Worm (Caenorhabditis elegans) whole organism, L2 larva: Measurements from ENCODE around the gene str-94.

ENCODE experiments used
- F13H6.1 ChIP-seq: sonication (generic microtip); optimal IDR thresholded peaks from 2 replicates; lab custom pipeline; 2016; ENCODE audit warnings: missing genetic modification characterization, missing compliant biosample characterization
- R02D3.7 ChIP-seq: fragments of 150-350 bp; optimal IDR thresholded peaks from 2 replicates; lab custom pipeline; 2014; ENCODE audit warnings: missing biosample characterization, missing genetic modification characterization
- ZK546.5 ChIP-seq: sonication (generic microtip); optimal IDR thresholded peaks from 2 replicates; lab custom pipeline; 2017; ENCODE audit warnings: missing biosample characterization, missing genetic modification characterization
- alr-1 ChIP-seq: fragments of 150-350 bp; optimal IDR thresholded peaks from 2 replicates; lab custom pipeline; 2014; ENCODE audit warnings: missing biosample characterization, missing genetic modification characterization
- aly-2 ChIP-seq: fragments of 150-350 bp; optimal IDR thresholded peaks from 2 replicates; lab custom pipeline; 2014; ENCODE audit warnings: missing biosample characterization, missing genetic modification characterization
- ama-1 ChIP-seq: fragments of 150-350 bp; optimal IDR thresholded peaks from 2 replicates; lab custom pipeline; 2018; ENCODE audit warnings: inconsistent platforms
- blmp-1 ChIP-seq: sonication (generic microtip); optimal IDR thresholded peaks from 2 replicates; lab custom pipeline; 2017; ENCODE audit warnings: missing genetic modification characterization, mild to moderate bottlenecking, missing compliant biosample characterization, antibody characterized with exemption, moderate library complexity; ENCODE audit not compliant: insufficient read depth
- ceh-16 ChIP-seq: fragments of 150-350 bp; optimal IDR thresholded peaks from 2 replicates; lab custom pipeline; 2014; ENCODE audit warnings: missing biosample characterization, missing genetic modification characterization
- dmd-4 ChIP-seq: sonication (generic microtip); optimal IDR thresholded peaks from 2 replicates; lab custom pipeline; 2017; ENCODE audit warnings: missing biosample characterization, missing genetic modification characterization
- egl-27 ChIP-seq: sonication (generic microtip); optimal IDR thresholded peaks from 3 replicates; lab custom pipeline; 2017; ENCODE audit warnings: missing biosample characterization, missing genetic modification reagents, missing genetic modification characterization
- elt-1 ChIP-seq: fragments of 150-350 bp; optimal IDR thresholded peaks from 2 replicates; lab custom pipeline; 2014; ENCODE audit warnings: missing biosample characterization, missing genetic modification characterization
- elt-3 ChIP-seq: sonication (generic microtip); optimal IDR thresholded peaks from 2 replicates; lab custom pipeline; 2017; ENCODE audit warnings: missing biosample characterization, missing genetic modification characterization
- fos-1 ChIP-seq: fragments of 150-350 bp; optimal IDR thresholded peaks from 2 replicates; lab custom pipeline; 2014; ENCODE audit warnings: missing biosample characterization, missing genetic modification characterization
- gmeb-1 ChIP-seq: fragments of 150-350 bp; optimal IDR thresholded peaks from 2 replicates; lab custom pipeline; 2014; ENCODE audit warnings: missing biosample characterization, missing genetic modification characterization
- lin-11 ChIP-seq: fragments of 150-350 bp; sonication (generic microtip); optimal IDR thresholded peaks from 2 replicates; lab custom pipeline; 2014; ENCODE audit warnings: missing biosample characterization, missing genetic modification characterization, inconsistent platforms, mixed read lengths
- lin-13 ChIP-seq: fragments of 150-350 bp; optimal IDR thresholded peaks from 2 replicates; lab custom pipeline; 2014; ENCODE audit warnings: missing biosample characterization, missing genetic modification reagents, missing genetic modification characterization
- lsy-2 ChIP-seq, 2 experiments: fragments of 150-350 bp in 1 of 2; sonication (generic microtip) in 1 of 2; optimal IDR thresholded peaks; 2 replicates each; lab custom pipeline; 2014 to 2017; ENCODE audit warnings: missing biosample characterization in 2 of 2, missing genetic modification characterization in 2 of 2
- mab-5 ChIP-seq: fragments of 150-350 bp; optimal IDR thresholded peaks from 2 replicates; lab custom pipeline; 2014; ENCODE audit warnings: missing biosample characterization, missing genetic modification characterization
- mbf-1 ChIP-seq: sonication (generic microtip); optimal IDR thresholded peaks from 2 replicates; lab custom pipeline; 2017; ENCODE audit warnings: missing biosample characterization, missing genetic modification characterization
- nhr-10 ChIP-seq: sonication (generic microtip); optimal IDR thresholded peaks from 2 replicates; lab custom pipeline; 2017; ENCODE audit warnings: missing biosample characterization, missing genetic modification characterization
- nhr-11 ChIP-seq: fragments of 150-350 bp; optimal IDR thresholded peaks from 2 replicates; lab custom pipeline; 2014; ENCODE audit warnings: missing biosample characterization, missing genetic modification characterization
- nhr-12 ChIP-seq: fragments of 150-350 bp; optimal IDR thresholded peaks from 2 replicates; lab custom pipeline; 2014; ENCODE audit warnings: missing biosample characterization, missing genetic modification characterization
- nhr-129 ChIP-seq: fragments of 150-350 bp; optimal IDR thresholded peaks from 2 replicates; lab custom pipeline; 2014; ENCODE audit warnings: missing biosample characterization, missing genetic modification characterization
- nhr-21 ChIP-seq: fragments of 150-350 bp; optimal IDR thresholded peaks from 2 replicates; lab custom pipeline; 2014; ENCODE audit warnings: missing biosample characterization, missing genetic modification characterization
- nhr-23 ChIP-seq: fragments of 150-350 bp; optimal IDR thresholded peaks from 2 replicates; lab custom pipeline; 2014; ENCODE audit warnings: missing biosample characterization, missing genetic modification reagents, missing genetic modification characterization
- nhr-25 ChIP-seq: fragments of 150-350 bp; sonication (generic microtip); optimal IDR thresholded peaks from 3 replicates; lab custom pipeline; 2014; ENCODE audit warnings: missing biosample characterization, missing genetic modification characterization
- nhr-6 ChIP-seq: fragments of 150-350 bp; optimal IDR thresholded peaks from 2 replicates; lab custom pipeline; 2014; ENCODE audit warnings: missing biosample characterization, missing genetic modification characterization
- nhr-77 ChIP-seq: fragments of 150-350 bp; optimal IDR thresholded peaks from 2 replicates; lab custom pipeline; 2014; ENCODE audit warnings: missing biosample characterization, missing genetic modification characterization
- peb-1 ChIP-seq: fragments of 150-350 bp; optimal IDR thresholded peaks from 2 replicates; lab custom pipeline; 2014; ENCODE audit warnings: missing biosample characterization, missing genetic modification characterization
- sem-4 ChIP-seq: fragments of 150-350 bp; optimal IDR thresholded peaks from 2 replicates; lab custom pipeline; 2014; ENCODE audit warnings: missing biosample characterization, missing genetic modification reagents, missing genetic modification characterization
- skn-1 ChIP-seq: sonication (generic microtip); optimal IDR thresholded peaks from 2 replicates; lab custom pipeline; 2017; ENCODE audit warnings: missing biosample characterization, missing genetic modification characterization
- sma-3 ChIP-seq: sonication (generic microtip); optimal IDR thresholded peaks from 2 replicates; lab custom pipeline; 2016; ENCODE audit warnings: missing genetic modification reagents, missing genetic modification characterization, missing compliant biosample characterization
- unc-39 ChIP-seq: fragments of 150-350 bp; optimal IDR thresholded peaks from 2 replicates; lab custom pipeline; 2014; ENCODE audit warnings: missing biosample characterization, missing genetic modification characterization
- unc-55 ChIP-seq: fragments of 150-350 bp; sonication (generic microtip); optimal IDR thresholded peaks from 3 replicates; lab custom pipeline; 2014; ENCODE audit warnings: missing biosample characterization, missing genetic modification reagents, missing genetic modification characterization
- zag-1 ChIP-seq: fragments of 150-350 bp; optimal IDR thresholded peaks from 2 replicates; lab custom pipeline; 2014; ENCODE audit warnings: missing biosample characterization, missing genetic modification characterization
- ztf-1 ChIP-seq: fragments of 200-800 bp; sonication (Bioruptor generic); conservative IDR thresholded peaks from 2 replicates; pipeline ENCODE4 v1.3.6; 2022; ENCODE audit warnings: missing genetic modification characterization, missing compliant biosample characterization
- ztf-11 ChIP-seq: sonication (generic microtip); optimal IDR thresholded peaks from 2 replicates; lab custom pipeline; 2017; ENCODE audit warnings: missing biosample characterization, missing genetic modification characterization

The str-94 gene

ce11 chrV:9249206-9249605 lies at the start of gene str-94:
Gene str-94 (minus strand): TSS chrV:9249306.
- no peak for TF ChIP-seq elt-1 (tag; lab: Kevin White, UChicago)

- TF ChIP-seq nhr-25 (tag; lab: Kevin White, UChicago), result no peak
- TF ChIP-seq, all 48 proteins: peak for 0
Observed at ce11 chrV:9297332-9297731, 48.2 kb upstream of the str-94 start, which contains the start of gene F44A2.5. Gene F44A2.5 (plus strand): TSS chrV:9297632.

ce11 chrV:9295581-9295980 lies 46.5 kb upstream of the str-94 start:
- no peak for TF ChIP-seq nhr-23 (tag; lab: Kevin White, UChicago)
- TF ChIP-seq gmeb-1 (tag; lab: Kevin White, UChicago), result no peak
- TF ChIP-seq F13H6.1 (tag; lab: Kevin White, UChicago), result peak; percentile 17
- TF ChIP-seq, all 48 proteins: peak for 1

ce11 chrV:9293359-9293758 lies 44.3 kb upstream of the str-94 start:
- peak; percentile 28 for TF ChIP-seq lin-11 (tag; lab: Kevin White, UChicago)
- TF ChIP-seq dmd-4 (tag; lab: Kevin White, UChicago), result no peak
- no peak for TF ChIP-seq nhr-12 (tag; lab: Kevin White, UChicago)
- TF ChIP-seq nhr-11 (tag; lab: Kevin White, UChicago), result no peak
- TF ChIP-seq sma-3 (GFP tag; lab: Kevin White, UChicago), result no peak
- no peak for TF ChIP-seq aly-2
- no peak for TF ChIP-seq egl-27 (tag; lab: Kevin White, UChicago)
- no peak for TF ChIP-seq ztf-1
- peak; percentile 29 for TF ChIP-seq unc-55 (GFP tag; lab: Kevin White, UChicago)
- no peak for TF ChIP-seq mab-5 (tag; lab: Kevin White, UChicago)
- no peak for TF ChIP-seq nhr-129 (tag; lab: Kevin White, UChicago)
- TF ChIP-seq zag-1, result peak; percentile 17
- TF ChIP-seq elt-1 (tag; lab: Kevin White, UChicago), result no peak
- TF ChIP-seq nhr-21, result peak; percentile 3
- no peak for TF ChIP-seq sem-4 (tag; lab: Kevin White, UChicago)
- TF ChIP-seq peb-1 (tag; lab: Kevin White, UChicago), result no peak
- no peak for TF ChIP-seq ztf-11
- no peak for TF ChIP-seq lsy-2 (tag; optimal IDR thresholded peaks at IDR 0.05; lab: Kevin White, UChicago)
- TF ChIP-seq, all 48 proteins: peak for 4

- TF ChIP-seq alr-1 (tag; lab: Kevin White, UChicago) (no peak), F13H6.1 (tag; lab: Kevin White, UChicago) (no peak), ceh-16 (tag; lab: Kevin White, UChicago) (no peak), ama-1 (lab: Kevin White, UChicago) (no peak), egl-27 (tag; lab: Kevin White, UChicago) (no peak), dmd-4 (tag; lab: Kevin White, UChicago) (no peak), skn-1 (no peak), ztf-1 (no peak)
Observed at ce11 chrV:9291919-9292318, 42.8 kb upstream of the str-94 start, which contains the start of gene ZK682.7. Gene ZK682.7 (minus strand): TSS chrV:9292165.

ce11 chrV:9287460-9287859 lies 38.4 kb upstream of the str-94 start, which contains the start of gene lron-2:
Gene lron-2 (minus strand): TSS chrV:9287560.
- TF ChIP-seq lin-13 (GFP tag; lab: Kevin White, UChicago) (no peak), peb-1 (tag; lab: Kevin White, UChicago) (peak; percentile 17)
- TF ChIP-seq, all 48 proteins: peak for 1

ce11 chrV:9283452-9283851 lies 34.3 kb upstream of the str-94 start:
- TF ChIP-seq ZK546.5 (no peak), unc-39 (tag; lab: Kevin White, UChicago) (no peak), nhr-23 (tag; lab: Kevin White, UChicago) (no peak), mbf-1 (tag; lab: Kevin White, UChicago) (no peak), lsy-2 (tag; optimal IDR thresholded peaks at IDR 0.05; lab: Kevin White, UChicago) (no peak), elt-3 (tag; lab: Kevin White, UChicago) (no peak), nhr-6 (tag; lab: Kevin White, UChicago) (no peak), sma-3 (GFP tag; lab: Kevin White, UChicago) (no peak), blmp-1 (tag; lab: Kevin White, UChicago) (no peak), nhr-10 (no peak), unc-55 (GFP tag; lab: Kevin White, UChicago) (no peak), F13H6.1 (tag; lab: Kevin White, UChicago) (no peak), fos-1 (tag; lab: Kevin White, UChicago) (no peak), nhr-11 (tag; lab: Kevin White, UChicago) (no peak), R02D3.7 (no peak), skn-1 (no peak), nhr-77 (tag; lab: Kevin White, UChicago) (no peak)
